Fruit fly (Drosophila melanogaster) whole organism: Measurements from ENCODE around the gene CG32036.

ENCODE experiments used
- CG8478 ChIP-seq: fragments of >200 bp; optimal IDR thresholded peaks from 2 replicates; lab custom pipeline; 2018; ENCODE audit warnings: inconsistent platforms
- Dll ChIP-seq: fragments of >200 bp; optimal IDR thresholded peaks from 2 replicates; lab custom pipeline; 2017

DNA sequence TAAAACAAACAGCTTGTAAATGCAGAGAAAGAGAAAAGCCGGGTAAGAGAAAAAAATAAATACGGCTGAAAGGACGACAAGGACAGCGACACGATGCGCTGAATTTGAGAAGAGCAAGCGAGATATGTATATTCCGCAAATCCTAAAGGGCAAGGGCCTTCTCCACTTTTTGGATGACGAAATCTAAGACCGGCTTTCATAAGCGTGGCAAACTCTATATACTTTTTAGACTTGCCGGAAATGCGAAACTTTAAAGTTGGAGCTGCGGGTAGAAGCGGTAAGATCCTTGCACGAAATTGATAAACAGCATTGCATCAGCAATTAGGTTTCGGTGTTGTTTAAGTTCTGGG lies 16.7 kb upstream of the CG32036 start:
- TF ChIP-seq CG8478 (lab: Kevin White, UChicago) (no peak), Dll (lab: Kevin White, UChicago) (no peak)
